Fruit fly (Drosophila melanogaster): Measurements from ENCODE around the gene CG17896.
A peak's percentile ranks its signal among the peaks of the same experiment; 100 is the strongest.

The CG17896 gene

DNA sequence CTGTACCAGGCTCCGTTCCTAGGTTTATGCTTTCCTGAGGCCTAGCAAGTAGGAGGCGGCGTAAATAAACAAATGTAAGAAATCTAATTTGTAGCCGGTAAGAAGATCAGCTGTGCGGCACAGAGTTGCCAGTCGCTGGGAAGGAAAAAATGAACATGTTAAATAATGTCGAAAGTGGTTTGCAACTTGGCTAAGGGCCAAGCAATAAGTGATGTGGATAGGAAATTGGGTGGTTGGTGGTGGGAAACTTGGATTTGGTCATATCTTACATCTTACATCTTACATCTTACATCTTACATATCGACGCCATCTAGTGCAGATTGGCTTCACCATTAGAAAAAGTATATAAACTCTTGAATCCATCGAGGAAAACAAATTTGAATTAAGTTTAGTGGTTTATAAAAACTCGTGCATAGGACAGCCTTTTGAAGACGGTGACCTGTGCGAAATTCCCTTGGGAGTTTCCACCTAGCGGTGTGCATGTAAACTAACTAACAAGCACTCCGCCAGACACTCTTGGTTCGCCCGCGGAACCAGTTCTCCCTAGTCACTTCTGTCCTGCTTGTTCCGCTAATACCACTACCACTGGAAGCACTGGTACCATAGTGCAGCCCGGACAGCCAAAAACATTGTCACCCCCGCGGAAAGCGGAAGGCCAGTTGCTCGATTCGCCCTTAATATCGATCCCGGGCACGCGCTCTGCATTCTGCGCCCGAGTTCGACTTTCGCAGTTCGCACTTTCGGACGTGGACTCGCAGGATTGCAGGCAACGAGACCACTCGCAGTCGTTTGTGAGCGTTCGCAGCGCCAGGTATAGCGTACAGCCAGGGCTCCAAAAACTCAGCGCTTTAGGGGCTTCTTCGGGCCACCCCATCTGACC is 36.7 kb upstream of the CG17896 start, which contains the start of the genes CG4293 and Appl (continued):
- peak; percentile 11 for TF ChIP-seq CG10979 (tag; optimal IDR thresholded peaks at IDR 0.05)
- TF ChIP-seq HLH3B (GFP tag; IDR thresholded peaks at IDR 0.05), result no peak
- TF ChIP-seq br (optimal IDR thresholded peaks at IDR 0.05), result no peak
- no peak for TF ChIP-seq CG6254 (GFP tag; optimal IDR thresholded peaks at IDR 0.05)
- no peak for TF ChIP-seq Rx (GFP tag; IDR thresholded peaks at IDR 0.05)
- peak; percentile 54; the same call in 1 of the 3 replicates for TF ChIP-seq CG34422 (GFP tag; IDR thresholded peaks at IDR 0.05)
- TF ChIP-seq aop (GFP tag; IDR thresholded peaks at IDR 0.05), result no peak
- TF ChIP-seq dpn (GFP tag; optimal IDR thresholded peaks at IDR 0.05), result peak in 1 of 2 experiments; percentile 25
- 0 out of 2 replicates have a peak, but pooled peaks have one; percentile 27 for TF ChIP-seq CG16779 (GFP tag; IDR thresholded peaks at IDR 0.05)
- TF ChIP-seq Nf-YA (GFP tag; IDR thresholded peaks at IDR 0.05), result no peak
- no peak for TF ChIP-seq CG10274 (GFP tag; optimal IDR thresholded peaks at IDR 0.05)
- TF ChIP-seq CG4360 (GFP tag; IDR thresholded peaks at IDR 0.05), result no peak
- no peak for TF ChIP-seq Hsf (GFP tag; optimal IDR thresholded peaks at IDR 0.05)
- TF ChIP-seq ham (GFP tag; IDR thresholded peaks at IDR 0.05), result no peak
- no peak for TF ChIP-seq tin (GFP tag; optimal IDR thresholded peaks at IDR 0.05)
- TF ChIP-seq CG15011 (GFP tag; optimal IDR thresholded peaks at IDR 0.05), result no peak
- no peak for TF ChIP-seq CG1647 (GFP tag; optimal IDR thresholded peaks at IDR 0.05)
- no peak for TF ChIP-seq Rfx (GFP tag; IDR thresholded peaks at IDR 0.05)
- TF ChIP-seq ac (GFP tag; optimal IDR thresholded peaks at IDR 0.05), result no peak
- no peak for TF ChIP-seq Camta (GFP tag; optimal IDR thresholded peaks at IDR 0.05)
- no peak for TF ChIP-seq jumu (GFP tag; optimal IDR thresholded peaks at IDR 0.05)
- TF ChIP-seq CG11695 (GFP tag; IDR thresholded peaks at IDR 0.05), result no peak
- no peak for TF ChIP-seq cg (GFP tag; optimal IDR thresholded peaks at IDR 0.05)
- 0 out of 3 replicates have a peak, but pooled peaks have one; percentile 22 for TF ChIP-seq Optix (GFP tag; IDR thresholded peaks at IDR 0.05)
- TF ChIP-seq CG10462 (GFP tag; optimal IDR thresholded peaks at IDR 0.05), result no peak
- TF ChIP-seq crp (GFP tag; optimal IDR thresholded peaks at IDR 0.05), result peak; percentile 57 to 96
- no peak for TF ChIP-seq CG11247 (GFP tag; IDR thresholded peaks at IDR 0.05)
- TF ChIP-seq Poxn (GFP tag; IDR thresholded peaks at IDR 0.05), result no peak
- no peak for TF ChIP-seq CG11696 (GFP tag; IDR thresholded peaks at IDR 0.05)
- TF ChIP-seq Trl (optimal IDR thresholded peaks at IDR 0.05), result no peak
- TF ChIP-seq Trl (GFP tag; optimal IDR thresholded peaks at IDR 0.05), result no peak
- TF ChIP-seq Hr3 (GFP tag; optimal IDR thresholded peaks at IDR 0.05), result no peak
- no peak for TF ChIP-seq NC2α (GFP tag; optimal IDR thresholded peaks at IDR 0.05)
- no peak for TF ChIP-seq CG16863 (GFP tag; optimal IDR thresholded peaks at IDR 0.05)
- no peak for TF ChIP-seq Side (GFP tag; optimal IDR thresholded peaks at IDR 0.05)
- peak; percentile 88 for TF ChIP-seq gfzf (GFP tag; optimal IDR thresholded peaks at IDR 0.05)
- no peak for TF ChIP-seq CG1233 (GFP tag; optimal IDR thresholded peaks at IDR 0.05)
- TF ChIP-seq row (GFP tag; IDR thresholded peaks at IDR 0.05), result peak; percentile 18; the same call in 1 of the 3 replicates
- no peak for TF ChIP-seq dmrt99B (tag; optimal IDR thresholded peaks at IDR 0.05)
- no peak for TF ChIP-seq CG30403 (GFP tag; optimal IDR thresholded peaks at IDR 0.05)
- no peak for TF ChIP-seq CG1602 (GFP tag; optimal IDR thresholded peaks at IDR 0.05)
- TF ChIP-seq YL-1 (GFP tag; optimal IDR thresholded peaks at IDR 0.05), result no peak
- TF ChIP-seq so (GFP tag; IDR thresholded peaks at IDR 0.05), result no peak
- no peak for TF ChIP-seq cwo (GFP tag; optimal IDR thresholded peaks at IDR 0.05)
- TF ChIP-seq Myb (GFP tag; optimal IDR thresholded peaks at IDR 0.05), result peak; percentile 55
- no peak for TF ChIP-seq lilli (GFP tag; optimal IDR thresholded peaks at IDR 0.05)
- no peak for TF ChIP-seq Mad (GFP tag; optimal IDR thresholded peaks at IDR 0.05)
- TF ChIP-seq lola (GFP tag; optimal IDR thresholded peaks at IDR 0.05), result no peak
- no peak for TF ChIP-seq az2 (GFP tag; optimal IDR thresholded peaks at IDR 0.05)
- peak; percentile 47 for TF ChIP-seq HmgZ (tag; optimal IDR thresholded peaks at IDR 0.05)
- TF ChIP-seq chm (GFP tag; IDR thresholded peaks at IDR 0.05), result no peak

All from whole organism, embryonic.